Worm (Caenorhabditis elegans): ENCODE data around the gene Y41G9A.5.

ce11 chrX:2928089-2928488 lies 18.4 kb upstream of the Y41G9A.5 start:
- no peak for TF ChIP-seq ztf-11 (tag; optimal IDR thresholded peaks at IDR 0.05)
- peak; percentile 51 for TF ChIP-seq elt-1 (tag; optimal IDR thresholded peaks at IDR 0.05; ENCODE audit: borderline replicate concordance, insufficient read depth)
- TF ChIP-seq nhr-12 (tag; optimal IDR thresholded peaks at IDR 0.05) = no peak
- TF ChIP-seq hlh-1 (tag; optimal IDR thresholded peaks at IDR 0.05) = no peak

Data from whole organism, mixed stage, embryonic.